Worm (Caenorhabditis elegans): ENCODE results near the gene K08F8.15.

K08F8.15 gene

DNA sequence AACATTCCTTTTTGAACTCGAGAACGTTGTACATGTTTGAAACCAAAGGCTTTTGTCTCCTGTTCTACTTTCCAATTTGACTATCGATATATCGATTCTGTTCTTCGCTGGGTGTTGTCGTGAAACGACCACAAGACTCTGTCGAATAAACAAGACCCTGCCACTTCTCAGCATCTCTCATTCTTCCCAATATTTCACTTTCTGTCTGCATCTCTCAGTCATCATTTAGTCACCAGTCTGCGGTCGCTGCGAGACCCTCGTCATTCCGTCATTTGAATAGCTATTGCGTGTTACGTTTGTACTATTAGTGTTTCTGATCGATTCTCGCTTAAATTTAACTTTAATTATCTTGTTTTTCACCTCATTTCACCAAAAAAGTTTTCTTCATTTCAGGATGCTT, 20.8 kb downstream of the K08F8.15 start (continued):
- TF ChIP-seq unc-130 (tag; optimal IDR thresholded peaks at IDR 0.05): peak; percentile 98
- peak; percentile 98 for TF ChIP-seq lin-14 (GFP tag; optimal IDR thresholded peaks at IDR 0.05)
- peak; percentile 90 for TF ChIP-seq lir-3 (tag; optimal IDR thresholded peaks at IDR 0.05; ENCODE audit: poor library complexity)
- TF ChIP-seq Y116A8C.19 (tag; optimal IDR thresholded peaks at IDR 0.05; ENCODE audit: borderline replicate concordance): peak; percentile 33
- peak; percentile 83 for TF ChIP-seq nhr-77 (tag; optimal IDR thresholded peaks at IDR 0.05)
- no peak for TF ChIP-seq ces-1 (GFP tag; optimal IDR thresholded peaks at IDR 0.05)
- TF ChIP-seq blmp-1 (tag; optimal IDR thresholded peaks at IDR 0.05): peak; percentile 86
- peak; percentile 98 for TF ChIP-seq tbx-2 (tag; optimal IDR thresholded peaks at IDR 0.05)
- TF ChIP-seq F16B12.6 (tag; optimal IDR thresholded peaks at IDR 0.05): peak; percentile 61
- no peak for TF ChIP-seq nhr-12 (tag; optimal IDR thresholded peaks at IDR 0.05)
- TF ChIP-seq isw-1 (GFP tag; IDR thresholded peaks at IDR 0.05): peak; percentile 92
- peak; percentile 97 for TF ChIP-seq nhr-90 (tag; optimal IDR thresholded peaks at IDR 0.05; ENCODE audit: poor library complexity)
- no peak for TF ChIP-seq efl-3 (GFP tag; optimal IDR thresholded peaks at IDR 0.05)
- TF ChIP-seq hlh-4 (tag; optimal IDR thresholded peaks at IDR 0.05): no peak
- TF ChIP-seq elt-2 (tag; optimal IDR thresholded peaks at IDR 0.05): peak; percentile 82
- no peak for TF ChIP-seq pqm-1 (tag; optimal IDR thresholded peaks at IDR 0.05)
- peak; percentile 98 for TF ChIP-seq swsn-7 (tag; optimal IDR thresholded peaks at IDR 0.05)
- peak; percentile 99 for TF ChIP-seq nhr-71 (tag; optimal IDR thresholded peaks at IDR 0.05)
- TF ChIP-seq nhr-85 (tag): peak; percentile 99
- peak in 1 of 2 experiments; percentile 94 for TF ChIP-seq mdl-1 (tag; optimal IDR thresholded peaks at IDR 0.05)
- no peak for TF ChIP-seq sptf-1 (tag; optimal IDR thresholded peaks at IDR 0.05)
- TF ChIP-seq ceh-90 (tag; optimal IDR thresholded peaks at IDR 0.05): no peak
- TF ChIP-seq ama-1 (optimal IDR thresholded peaks at IDR 0.05): peak; percentile 96
- peak; percentile 99 for TF ChIP-seq snu-23 (GFP tag; optimal IDR thresholded peaks at IDR 0.05)
- TF ChIP-seq unc-86 (tag; optimal IDR thresholded peaks at IDR 0.05): peak; percentile 97
- TF ChIP-seq ztf-11 (tag; optimal IDR thresholded peaks at IDR 0.05): peak in 1 of 2 experiments; percentile 88
- TF ChIP-seq skn-1 (tag; optimal IDR thresholded peaks at IDR 0.05): peak; percentile 96
- peak; percentile 97 for TF ChIP-seq ztf-4 (tag; optimal IDR thresholded peaks at IDR 0.05)
- peak; percentile 68 for TF ChIP-seq snpc-4 (tag; optimal IDR thresholded peaks at IDR 0.05)
- TF ChIP-seq nhr-28 (tag; optimal IDR thresholded peaks at IDR 0.05): peak; percentile 43
- TF ChIP-seq fkh-4 (tag; optimal IDR thresholded peaks at IDR 0.05; ENCODE audit: borderline replicate concordance): peak; percentile 82
- peak; percentile 78 for TF ChIP-seq C04F5.9 (tag; optimal IDR thresholded peaks at IDR 0.05)

DNA sequence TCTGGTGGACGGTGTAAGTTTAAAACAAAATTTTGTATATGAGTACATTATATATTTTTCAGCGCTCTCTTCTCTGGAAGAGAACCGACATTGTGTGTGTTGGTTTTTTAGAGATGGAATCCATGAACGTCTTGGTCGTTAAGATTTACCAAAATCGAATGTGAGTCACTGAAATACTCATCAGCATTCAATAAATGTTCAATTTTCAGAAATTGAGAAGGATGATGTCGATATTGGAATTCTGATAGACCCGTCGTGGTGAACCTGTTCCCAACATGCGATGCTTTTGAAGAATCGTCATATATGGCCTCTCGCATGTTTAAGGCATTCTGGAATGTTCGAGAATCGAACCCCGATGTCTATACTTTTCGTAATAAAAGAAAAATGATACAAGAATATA, 22.1 kb downstream of the K08F8.15 start:
- TF ChIP-seq nhr-85 (tag) (peak; percentile 64), ama-1 (optimal IDR thresholded peaks at IDR 0.05) (no peak)

DNA sequence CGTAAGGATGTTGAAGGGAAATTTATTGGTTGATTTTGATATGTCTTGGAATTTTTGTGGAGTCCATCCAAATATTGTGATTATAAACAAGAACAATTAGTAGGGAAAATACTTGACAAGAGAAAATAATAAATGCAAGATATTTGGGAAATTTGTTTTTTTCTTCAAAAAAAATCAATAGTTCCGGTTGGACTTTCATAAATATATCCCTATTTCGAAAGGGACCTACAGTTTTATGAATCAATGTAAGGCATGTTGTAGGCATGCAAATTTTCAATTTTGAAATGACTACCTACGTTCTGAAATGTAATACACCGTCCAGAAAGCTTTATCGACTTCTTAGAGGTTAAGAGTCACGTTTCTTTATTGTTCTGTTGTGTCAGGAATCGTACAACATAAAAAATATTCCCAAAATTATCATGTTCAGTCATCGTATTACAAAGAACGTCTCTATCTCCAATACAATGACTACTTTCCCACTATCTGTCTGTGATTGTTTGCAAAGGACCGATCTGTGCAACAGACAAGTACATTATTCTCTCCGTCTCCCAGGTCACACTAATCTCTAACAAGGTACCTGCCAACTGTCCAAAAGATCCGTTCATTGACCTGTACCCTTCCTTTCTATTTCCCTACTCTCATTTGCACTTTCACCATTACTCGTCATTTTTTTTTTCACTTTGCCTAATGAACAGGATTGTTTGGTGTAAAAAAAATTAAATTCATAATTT, 23.4 kb downstream of the K08F8.15 start, which contains the start of gene F07H5.13:
F07H5.13 (plus strand) TSS at position 730 of the 731 bp plus-strand sequence.
- peak; percentile 22 for TF ChIP-seq dsc-1 (tag; optimal IDR thresholded peaks at IDR 0.05)
- no peak for TF ChIP-seq unc-130 (tag; optimal IDR thresholded peaks at IDR 0.05)
- peak; percentile 9 for TF ChIP-seq zip-4 (GFP tag; optimal IDR thresholded peaks at IDR 0.05)
- TF ChIP-seq lin-13 (GFP tag; optimal IDR thresholded peaks at IDR 0.05): peak; percentile 19
- no peak for TF ChIP-seq ces-1 (GFP tag; optimal IDR thresholded peaks at IDR 0.05)
- no peak for TF ChIP-seq sptf-1 (tag; optimal IDR thresholded peaks at IDR 0.05)
- TF ChIP-seq grh-1 (GFP tag; IDR thresholded peaks at IDR 0.05): no peak
- no peak for TF ChIP-seq snpc-4 (tag; optimal IDR thresholded peaks at IDR 0.05)
- TF ChIP-seq sox-4 (tag; optimal IDR thresholded peaks at IDR 0.05): no peak
- no peak for TF ChIP-seq nhr-11 (tag; optimal IDR thresholded peaks at IDR 0.05)
- TF ChIP-seq nhr-85 (tag): peak; percentile 74
- TF ChIP-seq unc-98 (GFP tag; IDR thresholded peaks at IDR 0.05): no peak
- TF ChIP-seq ceh-82 (tag; optimal IDR thresholded peaks at IDR 0.05): no peak
- TF ChIP-seq ztf-11 (tag; optimal IDR thresholded peaks at IDR 0.05): peak in 1 of 2 experiments; percentile 17
- no peak for TF ChIP-seq nhr-28 (tag; optimal IDR thresholded peaks at IDR 0.05)
- no peak for TF ChIP-seq F16B12.6 (tag; optimal IDR thresholded peaks at IDR 0.05)
- peak; percentile 25 for TF ChIP-seq swsn-7 (tag; optimal IDR thresholded peaks at IDR 0.05)
- TF ChIP-seq mef-2 (tag; optimal IDR thresholded peaks at IDR 0.05): no peak
- TF ChIP-seq fkh-8 (tag; optimal IDR thresholded peaks at IDR 0.05): no peak
- TF ChIP-seq isw-1 (GFP tag; IDR thresholded peaks at IDR 0.05): no peak
- no peak for TF ChIP-seq tbx-2 (tag; optimal IDR thresholded peaks at IDR 0.05)
- no peak for TF ChIP-seq egl-27 (tag; optimal IDR thresholded peaks at IDR 0.05)
- no peak for TF ChIP-seq ets-5 (GFP tag; IDR thresholded peaks at IDR 0.05)
- TF ChIP-seq ceh-90 (tag; optimal IDR thresholded peaks at IDR 0.05): no peak
- TF ChIP-seq hlh-4 (tag; optimal IDR thresholded peaks at IDR 0.05): no peak
- peak; percentile 8 for TF ChIP-seq C16A3.4 (tag; optimal IDR thresholded peaks at IDR 0.05)
- TF ChIP-seq lin-15B (tag; optimal IDR thresholded peaks at IDR 0.05): no peak
- no peak for TF ChIP-seq lin-39 (tag; optimal IDR thresholded peaks at IDR 0.05)
- no peak for TF ChIP-seq fkh-10 (GFP tag; optimal IDR thresholded peaks at IDR 0.05)

All from whole organism, L1 larva.